Worm (Caenorhabditis elegans) whole organism, L1 larva: ENCODE data around the gene T04H1.5.
A peak's percentile ranks its signal among the peaks of the same experiment; 100 is the strongest.

Source experiments
- C04F5.9 ChIP-seq: sonication (generic microtip); optimal IDR thresholded peaks from 2 replicates; lab custom pipeline; 2016; ENCODE audit warnings: missing genetic modification characterization, missing compliant biosample characterization
- C16A3.4 ChIP-seq: fragments of 150-350 bp; optimal IDR thresholded peaks from 2 replicates; lab custom pipeline; 2014; ENCODE audit warnings: missing biosample characterization, missing genetic modification characterization
- F16B12.6 ChIP-seq: fragments of 150-350 bp; optimal IDR thresholded peaks from 2 replicates; lab custom pipeline; 2014; ENCODE audit warnings: missing biosample characterization, missing genetic modification characterization
- aha-1 ChIP-seq: fragments of 150-350 bp; optimal IDR thresholded peaks from 2 replicates; lab custom pipeline; 2014; ENCODE audit warnings: missing biosample characterization, missing genetic modification characterization
- ama-1 ChIP-seq: fragments of 150-350 bp; optimal IDR thresholded peaks from 2 replicates; lab custom pipeline; 2014
- ceh-63 ChIP-seq: fragments of 200-800 bp; sonication (Bioruptor generic); optimal IDR thresholded peaks from 2 replicates; lab custom pipeline; 2018; ENCODE audit warnings: mild to moderate bottlenecking, missing genetic modification characterization, missing compliant biosample characterization
- ceh-8 ChIP-seq: fragments of 200-800 bp; sonication (Bioruptor generic); optimal IDR thresholded peaks from 2 replicates; lab custom pipeline; 2018; ENCODE audit warnings: mild to moderate bottlenecking, missing genetic modification characterization, moderate library complexity, missing compliant biosample characterization
- ceh-82 ChIP-seq, 3 experiments: fragments of 150-350 bp in 1 of 3; sonication (generic microtip) in 2 of 3; optimal IDR thresholded peaks; 2 replicates each; lab custom pipeline; 2014 to 2017; ENCODE audit warnings: missing biosample characterization in 3 of 3, missing genetic modification characterization in 3 of 3
- ceh-88 ChIP-seq: fragments of 200-800 bp; sonication (Bioruptor generic); IDR thresholded peaks from 2 replicates; pipeline ENCODE4 v1.3.6; 2022; ENCODE audit warnings: missing genetic modification characterization, missing compliant biosample characterization
- ces-1 ChIP-seq: fragments of 150-350 bp; optimal IDR thresholded peaks from 2 replicates; lab custom pipeline; 2014; ENCODE audit warnings: missing biosample characterization, missing genetic modification reagents, missing genetic modification characterization
- dsc-1 ChIP-seq: sonication (generic microtip); optimal IDR thresholded peaks from 2 replicates; lab custom pipeline; 2016; ENCODE audit warnings: mild to moderate bottlenecking, missing genetic modification characterization, missing compliant biosample characterization
- egl-27 ChIP-seq, 2 experiments: fragments of 150-350 bp in 1 of 2; sonication (generic microtip); optimal IDR thresholded peaks; 3 replicates each; lab custom pipeline; 2017 to 2018; ENCODE audit warnings: missing biosample characterization in 2 of 2, missing genetic modification characterization in 2 of 2, missing genetic modification reagents in 2 of 2
- fkh-4 ChIP-seq: sonication (generic microtip); optimal IDR thresholded peaks from 2 replicates; lab custom pipeline; 2016; ENCODE audit warnings: missing compliant biosample characterization, missing genetic modification characterization, borderline replicate concordance
- fos-1 ChIP-seq: fragments of 150-350 bp; optimal IDR thresholded peaks from 2 replicates; lab custom pipeline; 2014; ENCODE audit warnings: missing biosample characterization, missing genetic modification characterization
- hlh-17 ChIP-seq: fragments of 200-800 bp; sonication (Bioruptor generic); optimal IDR thresholded peaks from 2 replicates; lab custom pipeline; 2018; ENCODE audit warnings: missing genetic modification characterization, mild to moderate bottlenecking, missing compliant biosample characterization, moderate library complexity, borderline replicate concordance
- hpl-2 ChIP-seq: fragments of 150-350 bp; optimal IDR thresholded peaks from 2 replicates; lab custom pipeline; 2014; ENCODE audit warnings: missing biosample characterization, missing genetic modification reagents, missing genetic modification characterization
- isw-1 ChIP-seq: fragments of 200-800 bp; sonication (Bioruptor generic); IDR thresholded peaks from 2 replicates; pipeline ENCODE4 v1.3.6; 2022; ENCODE audit warnings: missing genetic modification characterization, missing compliant biosample characterization
- jun-1 ChIP-seq: fragments of 150-350 bp; optimal IDR thresholded peaks from 2 replicates; lab custom pipeline; 2014; ENCODE audit warnings: missing biosample characterization, missing genetic modification reagents, missing genetic modification characterization
- lin-14 ChIP-seq: fragments of 200-800 bp; sonication (Bioruptor generic); optimal IDR thresholded peaks from 2 replicates; lab custom pipeline; 2018; ENCODE audit warnings: mild to moderate bottlenecking, missing genetic modification characterization, moderate library complexity, missing compliant biosample characterization
- lin-15B ChIP-seq: fragments of 150-350 bp; sonication (generic microtip); optimal IDR thresholded peaks from 3 replicates; lab custom pipeline; 2014; ENCODE audit warnings: missing biosample characterization, missing genetic modification characterization
- lin-35 ChIP-seq, 2 experiments: fragments of 150-350 bp; optimal IDR thresholded peaks; 2 replicates each; lab custom pipeline; 2014; ENCODE audit warnings: missing biosample characterization in 2 of 2, missing genetic modification characterization in 2 of 2, missing genetic modification reagents in 2 of 2
- lin-39 ChIP-seq: fragments of 150-350 bp; optimal IDR thresholded peaks from 2 replicates; lab custom pipeline; 2014; ENCODE audit warnings: missing biosample characterization, missing genetic modification reagents, missing genetic modification characterization
- lir-3 ChIP-seq: sonication (generic microtip); optimal IDR thresholded peaks from 2 replicates; lab custom pipeline; 2016; ENCODE audit warnings: mild to moderate bottlenecking, missing genetic modification characterization, moderate library complexity, missing compliant biosample characterization; ENCODE audit not compliant: poor library complexity
- lsy-2 ChIP-seq, 2 experiments: fragments of 150-350 bp; optimal IDR thresholded peaks; 2 replicates each; lab custom pipeline; 2014; ENCODE audit warnings: missing biosample characterization in 2 of 2, missing genetic modification characterization in 2 of 2
- mdl-1 ChIP-seq, 2 experiments: fragments of 150-350 bp; optimal IDR thresholded peaks; 2 replicates each; lab custom pipeline; 2014 to 2017; ENCODE audit warnings: missing biosample characterization in 2 of 2, missing genetic modification characterization in 2 of 2, inconsistent platforms in 1 of 2
- mef-2 ChIP-seq: fragments of 150-350 bp; optimal IDR thresholded peaks from 2 replicates; lab custom pipeline; 2014; ENCODE audit warnings: missing biosample characterization, missing genetic modification characterization
- nhr-11 ChIP-seq: fragments of 150-350 bp; optimal IDR thresholded peaks from 2 replicates; lab custom pipeline; 2014; ENCODE audit warnings: missing biosample characterization, missing genetic modification characterization
- nhr-12 ChIP-seq: sonication (generic microtip); optimal IDR thresholded peaks from 2 replicates; lab custom pipeline; 2017; ENCODE audit warnings: missing biosample characterization, missing genetic modification characterization
- nhr-20 ChIP-seq: sonication (generic microtip); optimal IDR thresholded peaks from 2 replicates; lab custom pipeline; 2016; ENCODE audit warnings: mild to moderate bottlenecking, missing genetic modification characterization, missing compliant biosample characterization
- nhr-84 ChIP-seq: sonication (generic microtip); optimal IDR thresholded peaks from 2 replicates; lab custom pipeline; 2017; ENCODE audit warnings: missing biosample characterization, missing genetic modification characterization
- nhr-85 ChIP-seq: sonication (generic microtip); peaks from one replicate; lab custom pipeline; 2016; ENCODE audit warnings: missing genetic modification characterization, inconsistent platforms, missing compliant biosample characterization
- pag-3 ChIP-seq: sonication (generic microtip); optimal IDR thresholded peaks from 2 replicates; lab custom pipeline; 2017; ENCODE audit warnings: missing genetic modification characterization, mild to moderate bottlenecking, missing compliant biosample characterization, antibody characterized with exemption, borderline replicate concordance; ENCODE audit not compliant: insufficient read depth
- pax-3 ChIP-seq: fragments of 200-800 bp; sonication (Bioruptor generic); optimal IDR thresholded peaks from 2 replicates; lab custom pipeline; 2018; ENCODE audit warnings: mild to moderate bottlenecking, missing genetic modification characterization, moderate library complexity, missing compliant biosample characterization
- pqm-1 ChIP-seq: sonication (generic microtip); optimal IDR thresholded peaks from 3 replicates; lab custom pipeline; 2017; ENCODE audit warnings: missing biosample characterization, missing genetic modification characterization
- skn-1 ChIP-seq: fragments of 150-350 bp; optimal IDR thresholded peaks from 2 replicates; lab custom pipeline; 2014; ENCODE audit warnings: missing biosample characterization, missing genetic modification characterization
- sox-4 ChIP-seq: sonication (generic microtip); optimal IDR thresholded peaks from 2 replicates; lab custom pipeline; 2016; ENCODE audit warnings: missing genetic modification characterization, missing compliant biosample characterization
- sptf-1 ChIP-seq: fragments of 150-350 bp; optimal IDR thresholded peaks from 2 replicates; lab custom pipeline; 2014; ENCODE audit warnings: missing biosample characterization, missing genetic modification characterization
- sup-37 ChIP-seq: fragments of 200-800 bp; sonication (Bioruptor generic); optimal IDR thresholded peaks from 2 replicates; lab custom pipeline; 2018; ENCODE audit warnings: mild to moderate bottlenecking, missing genetic modification characterization, missing compliant biosample characterization
- tlp-1 ChIP-seq: fragments of 150-350 bp; optimal IDR thresholded peaks from 2 replicates; lab custom pipeline; 2014; ENCODE audit warnings: missing biosample characterization, missing genetic modification characterization
- unc-86 ChIP-seq: sonication (generic microtip); optimal IDR thresholded peaks from 2 replicates; lab custom pipeline; 2016; ENCODE audit warnings: missing genetic modification characterization, missing compliant biosample characterization
- unc-98 ChIP-seq: fragments of 200-800 bp; sonication (Bioruptor generic); IDR thresholded peaks from 2 replicates; pipeline ENCODE4 v1.3.6; 2022; ENCODE audit warnings: missing genetic modification characterization, missing compliant biosample characterization
- vab-15 ChIP-seq: sonication (generic microtip); optimal IDR thresholded peaks from 2 replicates; lab custom pipeline; 2017; ENCODE audit warnings: missing genotype, mild to moderate bottlenecking, missing genetic modification characterization, missing compliant biosample characterization
- xbp-1 ChIP-seq: sonication (generic microtip); optimal IDR thresholded peaks from 2 replicates; lab custom pipeline; 2016; ENCODE audit warnings: missing genetic modification characterization, missing compliant biosample characterization
- zag-1 ChIP-seq: fragments of 150-350 bp; optimal IDR thresholded peaks from 2 replicates; lab custom pipeline; 2014; ENCODE audit warnings: missing biosample characterization, missing genetic modification characterization
- zip-4 ChIP-seq: fragments of 200-800 bp; sonication (Bioruptor generic); optimal IDR thresholded peaks from 2 replicates; lab custom pipeline; 2018; ENCODE audit warnings: mild to moderate bottlenecking, missing genetic modification characterization, moderate library complexity, missing compliant biosample characterization

Gene T04H1.5

ce11 chrV:12291587-12291986 lies 40.4 kb downstream of the T04H1.5 start, which contains the start of the genes srpa-68 and srh-16 (continued):
- TF ChIP-seq pag-3 (no peak), tlp-1 (tag; lab: Kevin White, UChicago) (no peak), ama-1 (lab: Kevin White, UChicago) (peak; percentile 67), lin-39 (peak; percentile 95), sptf-1 (tag; lab: Kevin White, UChicago) (no peak), pax-3 (tag; lab: Kevin White, UChicago) (peak; percentile 91), nhr-12 (tag; lab: Kevin White, UChicago) (no peak), nhr-11 (tag; lab: Kevin White, UChicago) (peak; percentile 91), nhr-85 (tag; lab: Kevin White, UChicago) (peak; percentile 98), fkh-4 (tag; lab: Kevin White, UChicago) (peak; percentile 15), mdl-1 (tag; optimal IDR thresholded peaks at IDR 0.05; lab: Kevin White, UChicago) (peak in 1 of 2 experiments; percentile 77), lsy-2 (tag; optimal IDR thresholded peaks at IDR 0.05; lab: Kevin White, UChicago) (peak; percentile 94), unc-86 (tag; lab: Kevin White, UChicago) (peak; percentile 87), isw-1 (GFP tag; lab: Robert Waterston, UW) (peak; percentile 88), pqm-1 (tag; lab: Kevin White, UChicago) (no peak), dsc-1 (tag; lab: Kevin White, UChicago) (peak; percentile 94), ces-1 (GFP tag; lab: Kevin White, UChicago) (no peak), unc-98 (GFP tag; lab: Robert Waterston, UW) (no peak; the same call in 1 of the 2 replicates), C16A3.4 (peak; percentile 93), egl-27 (tag; optimal IDR thresholded peaks at IDR 0.05; lab: Kevin White, UChicago) (no peak), hlh-17 (GFP tag; lab: Kevin White, UChicago) (no peak), F16B12.6 (peak; percentile 45), sox-4 (tag; lab: Kevin White, UChicago) (peak; percentile 87), ceh-8 (GFP tag; lab: Kevin White, UChicago) (peak; percentile 89), ceh-88 (GFP tag; lab: Robert Waterston, UW) (peak; percentile 76), nhr-84 (no peak), lin-14 (GFP tag; lab: Kevin White, UChicago) (peak; percentile 89), ceh-63 (GFP tag; lab: Kevin White, UChicago) (no peak), sup-37 (peak; percentile 89), skn-1 (peak; percentile 90), ceh-82 (tag; optimal IDR thresholded peaks at IDR 0.05; lab: Kevin White, UChicago) (peak; percentile 91 to 93 (median 93)), C04F5.9 (tag; lab: Kevin White, UChicago) (peak; percentile 71), zip-4 (GFP tag; lab: Kevin White, UChicago) (peak; percentile 86), lin-15B (tag; lab: Kevin White, UChicago) (peak; percentile 70), hpl-2 (GFP tag; lab: Kevin White, UChicago) (peak; percentile 52), lin-35 (GFP tag; optimal IDR thresholded peaks at IDR 0.05; lab: Kevin White, UChicago) (peak; percentile 96 to 99), lir-3 (tag; lab: Kevin White, UChicago) (peak; percentile 68), zag-1 (tag; lab: Kevin White, UChicago) (no peak), jun-1 (tag; lab: Kevin White, UChicago) (peak; percentile 78), fos-1 (tag; lab: Kevin White, UChicago) (peak; percentile 58), xbp-1 (peak; percentile 93), aha-1 (tag; lab: Kevin White, UChicago) (peak; percentile 27), mef-2 (tag; lab: Kevin White, UChicago) (peak; percentile 5), nhr-20 (peak; percentile 91), vab-15 (tag; lab: Kevin White, UChicago) (no peak)
